Fruit fly (Drosophila melanogaster) whole organism, embryonic: ENCODE measurements around the gene GCS2beta.

ENCODE experiments used
- Atf-2 ChIP-seq: fragments of 200-800 bp; sonication (Bioruptor generic); optimal IDR thresholded peaks from 2 replicates; lab custom pipeline; 2016; ENCODE audit warnings: missing biosample characterization, missing genetic modification characterization
- Atf3 ChIP-seq: fragments of 200-800 bp; sonication (Bioruptor generic); optimal IDR thresholded peaks from 3 replicates; lab custom pipeline; 2016; ENCODE audit warnings: missing biosample characterization, missing genetic modification characterization
- CG10431 ChIP-seq: fragments of 200-800 bp; sonication (Bioruptor generic); optimal IDR thresholded peaks from 3 replicates; lab custom pipeline; 2018; ENCODE audit warnings: missing biosample characterization, mild to moderate bottlenecking, missing genetic modification characterization
- CG10654 ChIP-seq: fragments of 200-800 bp; sonication (Bioruptor generic); optimal IDR thresholded peaks from 2 replicates; lab custom pipeline; 2016; ENCODE audit warnings: missing biosample characterization, missing genetic modification characterization
- CG11247 ChIP-seq: fragments of 200-800 bp; sonication (Bioruptor generic); IDR thresholded peaks from 2 replicates; pipeline ENCODE4 v1.3.6; 2022; ENCODE audit warnings: missing biosample characterization, missing genetic modification characterization
- CG12236 ChIP-seq: fragments of 200-800 bp; sonication (Bioruptor generic); optimal IDR thresholded peaks from 2 replicates; lab custom pipeline; 2016; ENCODE audit warnings: missing biosample characterization, missing genetic modification characterization
- CG12659 ChIP-seq: fragments of 200-800 bp; sonication (Bioruptor generic); optimal IDR thresholded peaks from 3 replicates; lab custom pipeline; 2017; ENCODE audit warnings: mild to moderate bottlenecking, missing biosample characterization, missing genetic modification reagents, missing genetic modification characterization
- CG12769 ChIP-seq: fragments of 200-800 bp; sonication (Bioruptor generic); optimal IDR thresholded peaks from 2 replicates; lab custom pipeline; 2019; ENCODE audit warnings: missing biosample characterization, mild to moderate bottlenecking, missing genetic modification characterization, moderate library complexity
- CG13296 ChIP-seq: fragments of 200-800 bp; sonication (Bioruptor generic); optimal IDR thresholded peaks from 3 replicates; lab custom pipeline; 2018; ENCODE audit warnings: missing biosample characterization, mild to moderate bottlenecking, missing genetic modification characterization
- CG13894 ChIP-seq: fragments of 200-800 bp; sonication (Bioruptor generic); optimal IDR thresholded peaks from 3 replicates; lab custom pipeline; 2018; ENCODE audit warnings: missing biosample characterization, mild to moderate bottlenecking, missing genetic modification characterization, moderate library complexity
- CG15514 ChIP-seq: fragments of 200-800 bp; sonication (Bioruptor generic); optimal IDR thresholded peaks from 3 replicates; lab custom pipeline; 2017; ENCODE audit warnings: missing biosample characterization, missing genetic modification characterization, mild to moderate bottlenecking, moderate library complexity, missing genetic modification reagents
- CG16779 ChIP-seq: fragments of 200-800 bp; sonication (Bioruptor generic); IDR thresholded peaks from 2 replicates; pipeline ENCODE4 v1.3.6; 2022; ENCODE audit warnings: missing biosample characterization, missing genetic modification characterization
- CG18599 ChIP-seq: fragments of 200-800 bp; sonication (Bioruptor generic); optimal IDR thresholded peaks from 3 replicates; lab custom pipeline; 2017; ENCODE audit warnings: missing biosample characterization, missing genetic modification characterization, mild to moderate bottlenecking, moderate library complexity, missing genetic modification reagents
- CG2129 ChIP-seq: fragments of 200-800 bp; sonication (Bioruptor generic); IDR thresholded peaks from 2 replicates; pipeline ENCODE4 v1.3.6; 2022; ENCODE audit warnings: missing biosample characterization, missing genetic modification characterization; ENCODE audit not compliant: partially characterized antibody
- CG2202 ChIP-seq: fragments of 200-800 bp; sonication (Bioruptor generic); optimal IDR thresholded peaks from 2 replicates; lab custom pipeline; 2018; ENCODE audit warnings: missing biosample characterization, mild to moderate bottlenecking, missing genetic modification characterization
- CG2889 ChIP-seq: fragments of 200-800 bp; sonication (Bioruptor generic); IDR thresholded peaks from 3 replicates; pipeline ENCODE4 v1.3.6; 2022; ENCODE audit warnings: missing biosample characterization, missing genetic modification characterization
- CG31365 ChIP-seq: fragments of 200-800 bp; sonication (Bioruptor generic); optimal IDR thresholded peaks from 2 replicates; lab custom pipeline; 2018; ENCODE audit warnings: missing biosample characterization, mild to moderate bottlenecking, missing genetic modification characterization
- CG32532 ChIP-seq: fragments of 200-800 bp; sonication (Bioruptor generic); IDR thresholded peaks from 2 replicates; pipeline ENCODE4 v1.3.6; 2022; ENCODE audit warnings: missing biosample characterization, missing genetic modification characterization
- CG7357 ChIP-seq: fragments of 200-800 bp; sonication (Bioruptor generic); IDR thresholded peaks from 3 replicates; pipeline ENCODE4 v1.3.6; 2022; ENCODE audit warnings: missing biosample characterization, missing genetic modification characterization
- CG7556 ChIP-seq: fragments of 200-800 bp; sonication (Bioruptor generic); optimal IDR thresholded peaks from 2 replicates; lab custom pipeline; 2017; ENCODE audit warnings: missing biosample characterization, mild to moderate bottlenecking, missing genetic modification characterization
- CG9609 ChIP-seq: fragments of 200-800 bp; sonication (Bioruptor generic); optimal IDR thresholded peaks from 3 replicates; lab custom pipeline; 2016; ENCODE audit warnings: missing biosample characterization, missing genetic modification characterization
- CHES-1-like ChIP-seq: fragments of 200-800 bp; sonication (Bioruptor generic); optimal IDR thresholded peaks from 2 replicates; lab custom pipeline; 2016; ENCODE audit warnings: missing biosample characterization, missing genetic modification characterization
- Camta ChIP-seq: fragments of 200-800 bp; sonication (Bioruptor generic); optimal IDR thresholded peaks from 2 replicates; lab custom pipeline; 2016; ENCODE audit warnings: missing biosample characterization, missing genetic modification characterization
- Deaf1 ChIP-seq: fragments of 200-800 bp; optimal IDR thresholded peaks from 3 replicates; lab custom pipeline; 2019; ENCODE audit warnings: missing biosample characterization, mild to moderate bottlenecking, missing genetic modification characterization, moderate library complexity
- Fer1 ChIP-seq: fragments of 200-800 bp; sonication (Bioruptor generic); optimal IDR thresholded peaks from 2 replicates; lab custom pipeline; 2017; ENCODE audit warnings: missing biosample characterization, mild to moderate bottlenecking, missing genetic modification characterization
- Opbp ChIP-seq: fragments of 200-800 bp; sonication (Bioruptor generic); IDR thresholded peaks from 3 replicates; pipeline ENCODE4 v1.3.6; 2022; ENCODE audit warnings: missing biosample characterization, missing genetic modification characterization; ENCODE audit not compliant: partially characterized antibody
- Vsx1 ChIP-seq: fragments of 200-800 bp; sonication (Bioruptor generic); optimal IDR thresholded peaks from 2 replicates; lab custom pipeline; 2017; ENCODE audit warnings: missing biosample characterization, mild to moderate bottlenecking, missing genetic modification characterization, missing genetic modification reagents
- cg ChIP-seq: fragments of 200-800 bp; sonication (Bioruptor generic); optimal IDR thresholded peaks from 3 replicates; lab custom pipeline; 2019; ENCODE audit warnings: missing biosample characterization, mild to moderate bottlenecking, missing genetic modification characterization, moderate library complexity
- chif ChIP-seq, 2 experiments: fragments of 200-800 bp; sonication (Bioruptor generic); optimal IDR thresholded peaks; 3 replicates each; lab custom pipeline; 2016; ENCODE audit warnings: missing biosample characterization in 2 of 2, missing genetic modification characterization in 2 of 2
- croc ChIP-seq: fragments of 200-800 bp; sonication (Bioruptor generic); conservative IDR thresholded peaks from 3 replicates; pipeline ENCODE4 v1.3.6; 2022; ENCODE audit warnings: missing biosample characterization, missing genetic modification characterization
- danr ChIP-seq: fragments of 200-800 bp; sonication (Bioruptor generic); IDR thresholded peaks from 2 replicates; pipeline ENCODE4 v1.3.6; 2022; ENCODE audit warnings: missing biosample characterization, missing genetic modification characterization
- dimm ChIP-seq: fragments of 200-800 bp; sonication (Bioruptor generic); IDR thresholded peaks from 2 replicates; pipeline ENCODE4 v1.3.6; 2022; ENCODE audit warnings: missing biosample characterization, missing genetic modification characterization
- dysf ChIP-seq: fragments of 200-800 bp; sonication (Bioruptor generic); IDR thresholded peaks from 3 replicates; pipeline ENCODE4 v1.3.6; 2022; ENCODE audit warnings: missing biosample characterization, missing genetic modification characterization
- ewg ChIP-seq: fragments of 200-800 bp; sonication (Bioruptor generic); optimal IDR thresholded peaks from 3 replicates; lab custom pipeline; 2017; ENCODE audit warnings: mild to moderate bottlenecking, missing biosample characterization, missing genetic modification reagents, missing genetic modification characterization
- fru ChIP-seq: fragments of >200 bp; optimal IDR thresholded peaks from 2 replicates; lab custom pipeline; 2017
- gsb ChIP-seq: fragments of 200-800 bp; sonication (Bioruptor generic); IDR thresholded peaks from 2 replicates; pipeline ENCODE4 v1.3.6; 2022; ENCODE audit warnings: missing biosample characterization, missing genetic modification characterization
- odd ChIP-seq: fragments of 200-800 bp; sonication (Bioruptor generic); optimal IDR thresholded peaks from 2 replicates; lab custom pipeline; 2017; ENCODE audit warnings: missing biosample characterization, mild to moderate bottlenecking, missing genetic modification characterization
- pan ChIP-seq, 4 experiments: fragments of >200 bp in 3 of 4; fragments of 200-800 bp in 1 of 4; sonication (Bioruptor generic) in 1 of 4; optimal IDR thresholded peaks in 3 of 4; IDR thresholded peaks in 1 of 4; 2 replicates each; pipeline versions ENCODE4 v1.3.6 to Lab custom; 2017 to 2022; ENCODE audit warnings: missing biosample characterization in 2 of 4, missing genetic modification characterization in 2 of 4, mixed read lengths in 1 of 4
- pum ChIP-seq: fragments of 200-800 bp; sonication (Bioruptor generic); optimal IDR thresholded peaks from 2 replicates; lab custom pipeline; 2016; ENCODE audit warnings: missing biosample characterization, missing genetic modification characterization
- sens-2 ChIP-seq: fragments of 200-800 bp; sonication (Bioruptor generic); IDR thresholded peaks from 2 replicates; pipeline ENCODE4 v1.3.6; 2022; ENCODE audit warnings: missing biosample characterization, missing genetic modification characterization
- tap ChIP-seq: fragments of 200-800 bp; optimal IDR thresholded peaks from 3 replicates; lab custom pipeline; 2019; ENCODE audit warnings: missing biosample characterization, mild to moderate bottlenecking, missing genetic modification characterization, moderate library complexity
- tup ChIP-seq: fragments of 200-800 bp; sonication (Bioruptor generic); optimal IDR thresholded peaks from 2 replicates; lab custom pipeline; 2016; ENCODE audit warnings: missing biosample characterization, mild to moderate bottlenecking, missing genetic modification characterization, moderate library complexity
- usp ChIP-seq: fragments of >200 bp; optimal IDR thresholded peaks from 2 replicates; lab custom pipeline; 2017; ENCODE audit warnings: missing biosample characterization, missing genetic modification characterization

The GCS2beta gene

dm6 chr2L:17532134-17532533, 48.0 kb upstream of the GCS2beta start, which contains the start of gene CG15145:
Gene CG15145, minus strand, starts transcription at chr2L:17532234.
- TF ChIP-seq CHES-1-like (GFP tag; lab: Kevin White, UChicago): no peak
- no peak for TF ChIP-seq tup (GFP tag; lab: Kevin White, UChicago)
- no peak for TF ChIP-seq Vsx1
- no peak for TF ChIP-seq tap
- no peak for TF ChIP-seq ewg
- no peak for TF ChIP-seq CG9609 (GFP tag; lab: Kevin White, UChicago)
- TF ChIP-seq CG10654 (GFP tag; lab: Kevin White, UChicago): no peak
- TF ChIP-seq CG12236 (GFP tag; lab: Kevin White, UChicago): no peak

DNA sequence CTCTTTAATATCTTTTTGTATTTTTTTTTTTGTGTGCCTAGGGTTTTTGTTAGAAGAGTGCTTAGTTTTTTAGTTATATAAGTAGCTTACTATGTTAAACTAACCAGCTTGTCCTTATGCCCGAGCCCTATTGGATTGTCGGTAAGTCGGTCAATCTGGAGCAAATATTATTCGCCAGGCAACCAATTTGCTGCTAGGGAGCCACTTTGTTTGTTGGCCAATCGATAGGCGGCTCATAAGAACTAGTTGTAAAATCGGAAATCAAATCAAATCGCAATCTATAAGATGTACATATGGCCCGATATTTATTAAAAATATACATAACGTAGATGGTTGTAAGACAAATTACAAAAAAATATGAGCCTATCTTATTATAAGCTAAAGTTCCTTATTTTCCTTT, 44.9 kb upstream of the GCS2beta start, which contains the start of gene CG15144:
Gene CG15144, minus strand, starts transcription at position 101 of the 400 bp plus-strand sequence.
- no peak for TF ChIP-seq CG16779 (GFP tag; lab: Robert Waterston, UW)
- TF ChIP-seq, all 482 proteins: peak for 0

DNA sequence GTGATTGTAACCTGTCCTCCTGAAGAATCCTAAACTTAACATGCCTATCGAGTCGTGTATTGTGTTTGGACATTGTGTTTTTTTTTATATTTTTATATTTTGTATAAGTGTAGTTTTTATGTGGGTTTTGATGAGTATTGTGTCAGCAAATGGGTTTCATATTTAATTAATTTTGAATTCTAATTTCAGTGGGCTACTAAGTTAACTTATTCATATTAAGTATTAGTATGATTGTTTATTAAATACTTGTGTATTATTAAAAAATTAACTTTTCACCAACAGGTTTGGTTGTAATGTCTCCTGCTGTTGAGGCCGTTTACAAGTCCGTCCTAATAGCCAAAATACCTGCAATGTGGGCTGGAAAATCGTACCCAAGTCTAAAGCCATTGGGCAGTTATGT, 40.3 kb upstream of the GCS2beta start, which contains the start of gene CG15143:
Gene CG15143, minus strand, starts transcription at position 101 of the 400 bp plus-strand sequence.
- no peak for TF ChIP-seq Atf3
- TF ChIP-seq croc (GFP tag; lab: Robert Waterston, UW): no peak

DNA sequence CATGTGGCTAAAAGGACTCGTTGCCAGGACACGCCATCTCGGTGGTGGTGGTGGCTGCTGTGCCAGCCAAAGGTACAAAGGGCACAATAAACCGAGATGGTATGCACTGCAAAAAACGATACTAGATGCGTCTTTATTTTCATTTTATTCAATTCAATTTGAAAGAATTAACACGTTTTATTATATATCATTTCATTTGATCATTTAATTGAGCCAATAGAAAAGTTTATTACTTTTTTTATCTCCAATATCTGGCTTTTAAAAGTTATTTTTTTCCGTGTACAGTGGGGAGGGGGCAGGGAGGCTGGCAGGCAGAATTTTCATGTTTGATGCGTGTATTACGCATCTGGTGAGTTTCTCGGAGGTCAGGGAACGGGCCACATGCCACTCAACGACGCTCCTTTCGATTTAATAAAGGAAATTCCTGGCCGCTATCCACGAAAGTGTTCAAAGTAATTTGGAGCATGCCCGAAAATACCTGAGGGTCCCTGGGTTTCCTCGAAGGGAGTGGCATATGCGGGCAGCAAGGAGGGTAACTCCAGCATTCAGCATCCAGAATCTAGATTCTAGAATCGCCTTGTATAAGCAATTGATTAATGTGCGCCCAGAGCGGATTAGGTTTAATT, 30.1 kb upstream of the GCS2beta start:
- TF ChIP-seq CG15514 (GFP tag; lab: Kevin White, UChicago) (peak; percentile 69), Camta (peak; percentile 72), CG13296 (peak; percentile 88), CG2889 (GFP tag; lab: Robert Waterston, UW) (peak; percentile 63; the same call in 1 of the 3 replicates), CG32532 (GFP tag; lab: Robert Waterston, UW) (peak; percentile 79), CG10431 (GFP tag; lab: Kevin White, UChicago) (peak; percentile 82), CG12659 (GFP tag; lab: Kevin White, UChicago) (peak; percentile 86), pan (optimal IDR thresholded peaks at IDR 0.05; lab: Kevin White, UChicago) (no peak), pan (GFP tag; optimal IDR thresholded peaks at IDR 0.05 in 1 of 2, IDR thresholded peaks at IDR 0.05 in 1 of 2) (peak in 1 of 2 experiments; percentile 89), pum (peak; percentile 79), CG2202 (peak; percentile 85), cg (GFP tag; lab: Kevin White, UChicago) (no peak), Opbp (GFP tag; lab: Robert Waterston, UW) (no peak), fru (no peak), dimm (GFP tag; lab: Robert Waterston, UW) (peak; percentile 70), Fer1 (GFP tag; lab: Kevin White, UChicago) (peak; percentile 94), chif (GFP tag; optimal IDR thresholded peaks at IDR 0.05; lab: Kevin White, UChicago) (peak; percentile 67 to 86), danr (GFP tag; lab: Robert Waterston, UW) (peak; percentile 81), tap (peak; percentile 91), dysf (peak; percentile 87; the same call in 2 of the 3 replicates), CG18599 (GFP tag; lab: Kevin White, UChicago) (peak; percentile 96), CG7357 (GFP tag; lab: Robert Waterston, UW) (peak; percentile 80), CG31365 (tag; lab: Kevin White, UChicago) (peak; percentile 44), gsb (peak; percentile 59; the same call in 1 of the 2 replicates), sens-2 (GFP tag; lab: Robert Waterston, UW) (peak; percentile 79), CG2129 (GFP tag; lab: Robert Waterston, UW) (no peak), Deaf1 (tag; lab: Kevin White, UChicago) (peak; percentile 68), CG11247 (GFP tag; lab: Robert Waterston, UW) (peak; percentile 63), CG7556 (GFP tag; lab: Kevin White, UChicago) (peak; percentile 94), Atf3 (peak; percentile 53), CG12769 (tag; lab: Kevin White, UChicago) (no peak), Atf-2 (peak; percentile 60), CG13894 (tag; lab: Kevin White, UChicago) (peak; percentile 85), usp (no peak), odd (GFP tag; lab: Kevin White, UChicago) (peak; percentile 80)
